Fruit fly (Drosophila melanogaster) whole organism, adult: ENCODE measurements around the gene BNIP3.
A peak's percentile ranks its signal among the peaks of the same experiment; 100 is the strongest.

Source experiments
- CG11617 ChIP-seq: fragments of 200-800 bp; sonication (Bioruptor generic); optimal IDR thresholded peaks from 2 replicates; lab custom pipeline; 2017; ENCODE audit warnings: mild to moderate bottlenecking, missing biosample characterization, missing genetic modification reagents, missing genetic modification characterization
- CG12768 ChIP-seq: fragments of 200-800 bp; sonication (Bioruptor generic); optimal IDR thresholded peaks from 2 replicates; lab custom pipeline; 2017; ENCODE audit warnings: missing biosample characterization, missing genetic modification characterization, mild to moderate bottlenecking, moderate library complexity, missing genetic modification reagents
- CG14711 ChIP-seq: fragments of 200-800 bp; sonication (Bioruptor generic); optimal IDR thresholded peaks from 2 replicates; lab custom pipeline; 2018; ENCODE audit warnings: missing biosample characterization, mild to moderate bottlenecking, missing genetic modification characterization, moderate library complexity
- CG1620 ChIP-seq: fragments of 200-800 bp; sonication (Bioruptor generic); optimal IDR thresholded peaks from 2 replicates; lab custom pipeline; 2016; ENCODE audit warnings: missing biosample characterization, missing genetic modification characterization
- CG33017 ChIP-seq: fragments of 200-800 bp; sonication (Bioruptor generic); optimal IDR thresholded peaks from 2 replicates; lab custom pipeline; 2018; ENCODE audit warnings: missing biosample characterization, mild to moderate bottlenecking, missing genetic modification characterization, moderate library complexity
- CG5204 ChIP-seq: fragments of 200-800 bp; sonication (Bioruptor generic); optimal IDR thresholded peaks from 2 replicates; lab custom pipeline; 2016; ENCODE audit warnings: missing biosample characterization, missing genetic modification characterization
- CG7045 ChIP-seq: fragments of 200-800 bp; sonication (Bioruptor generic); optimal IDR thresholded peaks from 2 replicates; lab custom pipeline; 2017; ENCODE audit warnings: missing biosample characterization, mild to moderate bottlenecking, missing genetic modification characterization
- CG7101 ChIP-seq: fragments of 200-800 bp; sonication (Bioruptor generic); optimal IDR thresholded peaks from 2 replicates; lab custom pipeline; 2018; ENCODE audit warnings: missing biosample characterization, mild to moderate bottlenecking, missing genetic modification characterization, moderate library complexity
- Clk ChIP-seq: fragments of 200-800 bp; sonication (Bioruptor generic); optimal IDR thresholded peaks from 2 replicates; lab custom pipeline; 2017; ENCODE audit warnings: missing biosample characterization, missing genetic modification characterization
- Crg-1 ChIP-seq: fragments of 200-800 bp; sonication (Bioruptor generic); optimal IDR thresholded peaks from 2 replicates; lab custom pipeline; 2016; ENCODE audit warnings: missing biosample characterization, missing genetic modification characterization
- Hr96 ChIP-seq: fragments of 200-800 bp; sonication (Bioruptor generic); optimal IDR thresholded peaks from 2 replicates; lab custom pipeline; 2016; ENCODE audit warnings: missing biosample characterization, missing genetic modification characterization
- Mnt ChIP-seq: fragments of 200-800 bp; sonication (Bioruptor generic); optimal IDR thresholded peaks from 2 replicates; lab custom pipeline; 2016; ENCODE audit warnings: missing biosample characterization, mild to moderate bottlenecking, missing genetic modification characterization
- bab1 ChIP-seq: fragments of 200-800 bp; sonication (Bioruptor generic); optimal IDR thresholded peaks from 3 replicates; lab custom pipeline; 2019; ENCODE audit warnings: missing biosample characterization, mild to moderate bottlenecking, missing genetic modification characterization, moderate library complexity
- cic ChIP-seq: fragments of 200-800 bp; sonication (Bioruptor generic); optimal IDR thresholded peaks from 2 replicates; lab custom pipeline; 2017; ENCODE audit warnings: missing biosample characterization, mild to moderate bottlenecking, missing genetic modification characterization, moderate library complexity
- cnc ChIP-seq, 2 experiments: fragments of >200 bp; optimal IDR thresholded peaks; 2 replicates each; lab custom pipeline; 2017
- kay ChIP-seq: fragments of 200-800 bp; sonication (Bioruptor generic); peaks from one replicate; lab custom pipeline; 2016; ENCODE audit warnings: missing biosample characterization, missing genetic modification characterization, borderline replicate concordance
- ovo ChIP-seq: fragments of 200-800 bp; sonication (Bioruptor generic); optimal IDR thresholded peaks from 2 replicates; lab custom pipeline; 2016; ENCODE audit warnings: missing biosample characterization, missing genetic modification characterization
- pad ChIP-seq: fragments of 200-800 bp; sonication (Bioruptor generic); optimal IDR thresholded peaks from 3 replicates; lab custom pipeline; 2017; ENCODE audit warnings: missing biosample characterization, missing genetic modification characterization, mild to moderate bottlenecking, moderate library complexity, missing genetic modification reagents
- tj ChIP-seq: fragments of 200-800 bp; sonication (Bioruptor generic); optimal IDR thresholded peaks from 3 replicates; lab custom pipeline; 2017; ENCODE audit warnings: missing biosample characterization, mild to moderate bottlenecking, missing genetic modification characterization, moderate library complexity
- toe ChIP-seq: fragments of 200-800 bp; sonication (Bioruptor generic); optimal IDR thresholded peaks from 2 replicates; lab custom pipeline; 2016; ENCODE audit warnings: missing biosample characterization, missing genetic modification characterization

Gene BNIP3

DNA sequence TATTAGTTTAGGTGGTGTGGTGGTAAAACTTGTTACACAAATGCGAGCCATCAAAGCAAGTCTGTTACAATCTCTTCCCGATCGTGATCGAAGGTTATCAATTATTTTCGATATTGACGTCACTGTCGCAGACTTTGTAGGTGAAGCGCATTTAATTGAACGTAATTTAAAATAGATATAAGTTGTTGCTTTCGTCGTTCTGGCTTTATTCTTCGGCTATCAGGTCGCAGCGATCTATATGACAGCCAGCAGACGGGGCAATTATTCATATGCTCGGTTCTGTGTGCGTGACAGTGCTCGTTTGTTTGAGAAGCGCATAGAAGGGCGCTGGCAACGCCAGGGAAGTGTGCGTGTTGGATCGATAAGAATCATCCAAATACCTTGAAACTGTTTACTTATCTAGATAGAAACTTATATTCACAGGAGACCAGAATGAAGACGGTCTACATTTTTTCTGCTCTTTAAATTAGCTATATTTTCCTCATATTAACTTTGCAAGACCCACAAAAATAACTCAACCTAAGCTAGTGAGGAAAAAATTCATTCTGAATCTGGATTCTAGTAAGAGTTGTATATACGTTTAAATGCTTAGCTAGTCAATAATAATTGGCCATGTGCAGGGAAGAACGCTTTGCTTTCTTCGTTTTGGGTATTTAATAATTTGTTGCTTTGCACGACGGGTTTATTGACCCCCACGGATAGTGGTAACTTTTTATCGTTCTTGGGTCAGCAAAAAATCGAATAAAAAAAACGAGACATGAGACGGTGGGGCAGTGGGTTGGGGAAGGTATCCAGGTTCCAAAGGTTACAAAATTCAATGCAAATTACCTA, 11.4 kb upstream of the BNIP3 start:
- TF ChIP-seq CG7045 (GFP tag; lab: Kevin White, UChicago) (no peak), kay (GFP tag; lab: Kevin White, UChicago) (no peak), tj (GFP tag; lab: Kevin White, UChicago) (peak; percentile 94), CG11617 (GFP tag; lab: Kevin White, UChicago) (no peak), CG12768 (no peak), ovo (GFP tag; lab: Kevin White, UChicago) (no peak)

DNA sequence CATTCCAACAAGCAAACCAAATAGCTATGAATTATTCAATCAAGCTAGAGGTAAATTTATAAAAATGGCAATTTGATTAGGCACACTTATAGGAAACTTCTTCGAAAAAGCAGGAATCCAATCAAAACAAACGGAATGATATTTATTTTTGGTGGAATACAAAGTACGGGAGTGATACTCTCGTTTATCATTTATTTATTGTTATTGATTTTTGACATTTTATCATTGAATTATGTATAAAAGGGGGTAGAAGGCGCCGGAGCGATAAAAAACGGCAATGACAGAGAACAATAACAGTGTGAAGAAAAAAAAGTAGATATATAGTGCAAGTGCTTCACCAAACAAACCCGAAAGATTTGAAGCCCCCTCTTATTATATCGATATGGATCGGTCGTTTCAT, 10.7 kb upstream of the BNIP3 start:
- no peak for TF ChIP-seq CG1620
- TF ChIP-seq kay (GFP tag; lab: Kevin White, UChicago), result peak; percentile 76

- TF ChIP-seq cnc (optimal IDR thresholded peaks at IDR 0.05; lab: Kevin White, UChicago) (no peak), toe (peak; percentile 98), pad (GFP tag; lab: Kevin White, UChicago) (peak; percentile 86), Crg-1 (GFP tag; lab: Kevin White, UChicago) (peak; percentile 91), Mnt (GFP tag; lab: Kevin White, UChicago) (peak; percentile 92), bab1 (peak; percentile 96), CG7045 (GFP tag; lab: Kevin White, UChicago) (peak; percentile 96), tj (GFP tag; lab: Kevin White, UChicago) (peak; percentile 87), CG11617 (GFP tag; lab: Kevin White, UChicago) (peak; percentile 96), Hr96 (GFP tag; lab: Kevin White, UChicago) (peak; percentile 94), CG33017 (tag; lab: Kevin White, UChicago) (peak; percentile 88), CG14711 (tag; lab: Kevin White, UChicago) (peak; percentile 88), cic (GFP tag; lab: Kevin White, UChicago) (peak; percentile 68), kay (GFP tag; lab: Kevin White, UChicago) (peak; percentile 58), CG7101 (tag; lab: Kevin White, UChicago) (peak; percentile 94), CG5204 (GFP tag; lab: Kevin White, UChicago) (peak; percentile 96), Clk (GFP tag; lab: Kevin White, UChicago) (peak; percentile 90), ovo (GFP tag; lab: Kevin White, UChicago) (peak; percentile 91), CG12768 (peak; percentile 93), CG1620 (peak; percentile 97)
Measured at dm6 chr3L:20526196-20526740, 7.1 kb upstream of the BNIP3 start, which contains the start of gene Nubp2. TSS of gene Nubp2 (plus strand) at chr3L:20526576.

DNA sequence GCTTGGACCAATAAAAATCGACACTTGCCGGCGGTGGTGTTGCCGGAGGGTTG, 6.8 kb upstream of the BNIP3 start, which contains the start of gene Pss:
Gene Pss (minus strand): TSS at position 32 of the 53 bp plus-strand sequence.
- no peak for TF ChIP-seq CG7101 (tag; lab: Kevin White, UChicago)
- no peak for TF ChIP-seq Clk (GFP tag; lab: Kevin White, UChicago)
- no peak for TF ChIP-seq CG5204 (GFP tag; lab: Kevin White, UChicago)
- no peak for TF ChIP-seq Mnt (GFP tag; lab: Kevin White, UChicago)
- TF ChIP-seq toe, result no peak
- TF ChIP-seq tj (GFP tag; lab: Kevin White, UChicago), result no peak
- TF ChIP-seq Hr96 (GFP tag; lab: Kevin White, UChicago), result no peak
- no peak for TF ChIP-seq CG7045 (GFP tag; lab: Kevin White, UChicago)
- TF ChIP-seq kay (GFP tag; lab: Kevin White, UChicago), result no peak
- no peak for TF ChIP-seq bab1
- TF ChIP-seq ovo (GFP tag; lab: Kevin White, UChicago), result no peak
- TF ChIP-seq CG11617 (GFP tag; lab: Kevin White, UChicago), result no peak
- TF ChIP-seq CG33017 (tag; lab: Kevin White, UChicago), result no peak
- no peak for TF ChIP-seq Crg-1 (GFP tag; lab: Kevin White, UChicago)

DNA sequence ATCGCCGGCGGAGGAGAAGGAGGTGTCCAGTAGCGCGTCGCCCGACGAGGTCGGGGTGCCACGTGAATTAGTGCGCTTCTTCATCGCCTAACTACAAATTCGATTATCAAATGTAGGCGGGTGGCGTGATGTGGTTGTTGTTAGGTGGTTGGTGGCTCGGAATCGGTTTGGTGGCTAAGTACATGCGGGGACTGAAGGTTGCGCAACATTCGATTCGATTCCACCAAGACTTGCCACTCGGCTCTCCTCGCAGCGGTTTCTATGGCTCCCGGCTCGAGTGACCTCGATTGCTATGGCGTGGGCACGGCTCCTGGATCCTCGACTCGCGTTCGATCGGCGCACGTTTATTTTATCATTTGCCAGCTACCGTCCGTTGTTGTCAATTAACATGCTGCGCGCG, 6.5 kb upstream of the BNIP3 start:
- no peak for TF ChIP-seq CG14711 (tag; lab: Kevin White, UChicago)

dm6 chr3L:20524409-20525010, 5.3 kb upstream of the BNIP3 start:
- TF ChIP-seq tj (GFP tag; lab: Kevin White, UChicago) (peak; percentile 50), ovo (GFP tag; lab: Kevin White, UChicago) (no peak), bab1 (no peak), kay (GFP tag; lab: Kevin White, UChicago) (peak; percentile 42), Hr96 (GFP tag; lab: Kevin White, UChicago) (no peak), Mnt (GFP tag; lab: Kevin White, UChicago) (peak; percentile 60), CG5204 (GFP tag; lab: Kevin White, UChicago) (no peak), cnc (optimal IDR thresholded peaks at IDR 0.05; lab: Kevin White, UChicago) (no peak), cic (GFP tag; lab: Kevin White, UChicago) (peak; percentile 81), toe (no peak)
